Worm (Caenorhabditis elegans) whole organism, young adult: ENCODE results near the gene srh-131.
A peak's percentile ranks its signal among the peaks of the same experiment; 100 is the strongest.

Experiments
- B0019.2 ChIP-seq: fragments of 200-800 bp; sonication (Bioruptor generic); conservative IDR thresholded peaks from 2 replicates; pipeline ENCODE4 v1.3.6; 2022; ENCODE audit warnings: missing genetic modification reagents, missing genetic modification characterization, missing compliant biosample characterization
- F37B4.10 ChIP-seq: fragments of 200-800 bp; sonication (Bioruptor generic); IDR thresholded peaks from 2 replicates; pipeline ENCODE4 v1.3.6; 2022; ENCODE audit warnings: missing genetic modification characterization, missing compliant biosample characterization
- F57A8.1 ChIP-seq: fragments of 200-800 bp; sonication (Bioruptor generic); optimal IDR thresholded peaks from 2 replicates; lab custom pipeline; 2018; ENCODE audit warnings: mild to moderate bottlenecking, missing genetic modification characterization, moderate library complexity, missing compliant biosample characterization
- Y79H2A.3 ChIP-seq: fragments of 200-800 bp; sonication (Bioruptor generic); conservative IDR thresholded peaks from 2 replicates; pipeline ENCODE4 v1.3.6; 2022; ENCODE audit warnings: missing genetic modification reagents, missing genetic modification characterization, missing compliant biosample characterization
- ama-1 ChIP-seq, 3 experiments: fragments of 150-350 bp in 1 of 3; sonication (generic microtip) in 2 of 3; optimal IDR thresholded peaks; 2 replicates each; lab custom pipeline; 2014 to 2018; ENCODE audit warnings: missing biosample characterization in 2 of 3, missing genetic modification characterization in 2 of 3, missing genetic modification reagents in 2 of 3
- attf-5 ChIP-seq: fragments of 200-800 bp; sonication (Bioruptor generic); optimal IDR thresholded peaks from 2 replicates; lab custom pipeline; 2018; ENCODE audit warnings: mild to moderate bottlenecking, missing genetic modification characterization, missing compliant biosample characterization
- cebp-1 ChIP-seq, 2 experiments: fragments of 200-800 bp in 1 of 2; sonication (Bioruptor generic) in 1 of 2; sonication (generic microtip) in 1 of 2; IDR thresholded peaks in 1 of 2; optimal IDR thresholded peaks in 1 of 2; 2 replicates each; pipeline versions ENCODE4 v1.3.6 to Lab custom; 2017 to 2022; ENCODE audit warnings: missing compliant biosample characterization in 2 of 2, missing genetic modification characterization in 2 of 2, mild to moderate bottlenecking in 1 of 2, missing genetic modification reagents in 1 of 2, moderate library complexity in 1 of 2
- ceh-58 ChIP-seq: fragments of 200-800 bp; sonication (Bioruptor generic); IDR thresholded peaks from 2 replicates; pipeline ENCODE4 v1.3.6; 2022; ENCODE audit warnings: missing genetic modification characterization, missing compliant biosample characterization
- ceh-91 ChIP-seq: fragments of 200-800 bp; sonication (Bioruptor generic); IDR thresholded peaks from 2 replicates; pipeline ENCODE4 v1.3.6; 2022; ENCODE audit warnings: missing genetic modification reagents, missing genetic modification characterization, missing compliant biosample characterization
- die-1 ChIP-seq: sonication (generic microtip); optimal IDR thresholded peaks from 2 replicates; lab custom pipeline; 2016; ENCODE audit warnings: missing genotype, mild to moderate bottlenecking, missing genetic modification characterization, missing compliant biosample characterization
- dox-1 ChIP-seq: fragments of 200-800 bp; sonication (Bioruptor generic); IDR thresholded peaks from 2 replicates; pipeline ENCODE4 v1.3.6; 2022; ENCODE audit warnings: missing genetic modification reagents, missing genetic modification characterization, missing compliant biosample characterization
- dpl-1 ChIP-seq: fragments of 150-350 bp; optimal IDR thresholded peaks from 2 replicates; lab custom pipeline; 2014; ENCODE audit warnings: missing biosample characterization, missing genetic modification reagents, missing genetic modification characterization
- ekl-4 ChIP-seq: fragments of 200-800 bp; sonication (Bioruptor generic); IDR thresholded peaks from 2 replicates; pipeline ENCODE4 v1.3.6; 2022; ENCODE audit warnings: missing genetic modification reagents, missing genetic modification characterization, missing compliant biosample characterization
- ets-4 ChIP-seq: fragments of 200-800 bp; sonication (Bioruptor generic); optimal IDR thresholded peaks from 2 replicates; lab custom pipeline; 2018; ENCODE audit warnings: mild to moderate bottlenecking, missing genetic modification characterization, missing compliant biosample characterization
- fkh-3 ChIP-seq: sonication (generic microtip); optimal IDR thresholded peaks from 2 replicates; lab custom pipeline; 2016; ENCODE audit warnings: mild to moderate bottlenecking, missing genetic modification characterization, missing compliant biosample characterization
- hmg-1.2 ChIP-seq: fragments of 200-800 bp; sonication (Bioruptor generic); IDR thresholded peaks from 2 replicates; pipeline ENCODE4 v1.3.6; 2022; ENCODE audit warnings: missing genetic modification reagents, missing genetic modification characterization, missing compliant biosample characterization
- lag-1 ChIP-seq: fragments of 200-800 bp; sonication (Bioruptor generic); IDR thresholded peaks from 2 replicates; pipeline ENCODE4 v1.3.6; 2022; ENCODE audit warnings: missing genetic modification reagents, missing genetic modification characterization, missing compliant biosample characterization
- let-526 ChIP-seq: fragments of 200-800 bp; sonication (Bioruptor generic); IDR thresholded peaks from 2 replicates; pipeline ENCODE4 v1.3.6; 2022; ENCODE audit warnings: missing genetic modification reagents, missing genetic modification characterization, missing compliant biosample characterization
- lin-26 ChIP-seq: fragments of 200-800 bp; sonication (Bioruptor generic); IDR thresholded peaks from 2 replicates; pipeline ENCODE4 v1.3.6; 2022; ENCODE audit warnings: missing genetic modification reagents, missing genetic modification characterization, missing compliant biosample characterization
- lin-40 ChIP-seq: sonication (generic microtip); optimal IDR thresholded peaks from 2 replicates; lab custom pipeline; 2016; ENCODE audit warnings: missing genetic modification characterization, mild to moderate bottlenecking, missing compliant biosample characterization, missing genotype, missing genetic modification reagents
- lir-1 ChIP-seq: fragments of 200-800 bp; sonication (Bioruptor generic); conservative IDR thresholded peaks from 2 replicates; pipeline ENCODE4 v1.3.6; 2022; ENCODE audit warnings: missing genetic modification reagents, missing genetic modification characterization, missing compliant biosample characterization
- lsy-27 ChIP-seq: sonication (generic microtip); optimal IDR thresholded peaks from 2 replicates; lab custom pipeline; 2017; ENCODE audit warnings: missing genetic modification characterization, mild to moderate bottlenecking, missing compliant biosample characterization, antibody characterized with exemption, missing genotype, borderline replicate concordance; ENCODE audit not compliant: insufficient read depth
- mcd-1 ChIP-seq: fragments of 200-800 bp; sonication (Bioruptor generic); IDR thresholded peaks from 2 replicates; pipeline ENCODE4 v1.3.6; 2022; ENCODE audit warnings: missing genetic modification reagents, missing genetic modification characterization, missing compliant biosample characterization
- mxl-1 ChIP-seq: sonication (generic microtip); optimal IDR thresholded peaks from 2 replicates; lab custom pipeline; 2016; ENCODE audit warnings: missing genetic modification characterization, missing compliant biosample characterization
- nfya-2 ChIP-seq: fragments of 200-800 bp; sonication (Bioruptor generic); IDR thresholded peaks from 2 replicates; pipeline ENCODE4 v1.3.6; 2022; ENCODE audit warnings: missing genetic modification reagents, missing genetic modification characterization, missing compliant biosample characterization
- nhr-120 ChIP-seq: fragments of 200-800 bp; sonication (Bioruptor generic); IDR thresholded peaks from 2 replicates; pipeline ENCODE4 v1.3.6; 2022; ENCODE audit warnings: missing genetic modification characterization, missing compliant biosample characterization
- nhr-179 ChIP-seq: sonication (generic microtip); optimal IDR thresholded peaks from 2 replicates; lab custom pipeline; 2016; ENCODE audit warnings: mild to moderate bottlenecking, missing genetic modification characterization, missing compliant biosample characterization
- nhr-80 ChIP-seq: sonication (generic microtip); optimal IDR thresholded peaks from 2 replicates; lab custom pipeline; 2016; ENCODE audit warnings: missing genetic modification characterization, missing compliant biosample characterization
- repo-1 ChIP-seq: sonication (generic microtip); optimal IDR thresholded peaks from 2 replicates; lab custom pipeline; 2017; ENCODE audit warnings: mild to moderate bottlenecking, missing genetic modification characterization, missing compliant biosample characterization
- rpc-1 ChIP-seq, 2 experiments: fragments of 150-350 bp in 1 of 2; sonication (generic microtip) in 1 of 2; optimal IDR thresholded peaks; 2 replicates each; lab custom pipeline; 2014 to 2018; ENCODE audit warnings: missing biosample characterization in 1 of 2, missing genetic modification characterization in 1 of 2, missing genetic modification reagents in 1 of 2, missing genotype in 1 of 2
- sdz-38 ChIP-seq: sonication (generic microtip); optimal IDR thresholded peaks from 2 replicates; lab custom pipeline; 2016; ENCODE audit warnings: missing genotype, missing genetic modification characterization, missing compliant biosample characterization
- sea-2 ChIP-seq: fragments of 200-800 bp; sonication (Bioruptor generic); IDR thresholded peaks from 2 replicates; pipeline ENCODE4 v1.3.6; 2022; ENCODE audit warnings: missing genetic modification characterization, missing compliant biosample characterization
- snpc-4 ChIP-seq, 5 experiments: fragments of 150-350 bp in 1 of 5; sonication (generic microtip) in 4 of 5; optimal IDR thresholded peaks; 2 replicates each; lab custom pipeline; 2014 to 2018; ENCODE audit warnings: missing genetic modification characterization in 5 of 5, missing biosample characterization in 3 of 5, antibody characterized with exemption in 2 of 5, mild to moderate bottlenecking in 2 of 5, missing compliant biosample characterization in 2 of 5, missing genotype in 2 of 5, moderate library complexity in 2 of 5, missing genetic modification reagents in 1 of 5
- tbp1 ChIP-seq: fragments of 200-800 bp; sonication (Bioruptor generic); optimal IDR thresholded peaks from 2 replicates; lab custom pipeline; 2018; ENCODE audit warnings: mild to moderate bottlenecking, missing genetic modification characterization, missing compliant biosample characterization
- tbx-9 ChIP-seq: sonication (generic microtip); optimal IDR thresholded peaks from 2 replicates; lab custom pipeline; 2016; ENCODE audit warnings: borderline replicate concordance, missing genetic modification characterization, inconsistent platforms, missing compliant biosample characterization
- unc-130 ChIP-seq: sonication (generic microtip); optimal IDR thresholded peaks from 2 replicates; lab custom pipeline; 2016; ENCODE audit warnings: missing genetic modification reagents, missing genetic modification characterization, missing compliant biosample characterization
- xnd-1 ChIP-seq: sonication (generic microtip); optimal IDR thresholded peaks from 2 replicates; lab custom pipeline; 2016; ENCODE audit warnings: missing genotype, missing genetic modification reagents, missing genetic modification characterization, missing compliant biosample characterization
- zim-3 ChIP-seq: sonication (generic microtip); optimal IDR thresholded peaks from 2 replicates; lab custom pipeline; 2017; ENCODE audit warnings: mild to moderate bottlenecking, missing genetic modification characterization, moderate library complexity, missing compliant biosample characterization
- ztf-18 ChIP-seq: sonication (generic microtip); optimal IDR thresholded peaks from 2 replicates; lab custom pipeline; 2016; ENCODE audit warnings: missing genotype, mild to moderate bottlenecking, missing genetic modification characterization, missing compliant biosample characterization
- ztf-22 ChIP-seq: fragments of 200-800 bp; sonication (Bioruptor generic); optimal IDR thresholded peaks from 2 replicates; lab custom pipeline; 2018; ENCODE audit warnings: mild to moderate bottlenecking, missing genetic modification characterization, moderate library complexity, missing compliant biosample characterization
- ztf-26 ChIP-seq: sonication (generic microtip); optimal IDR thresholded peaks from 2 replicates; lab custom pipeline; 2017; ENCODE audit warnings: missing genetic modification characterization, missing compliant biosample characterization
- ztf-28 ChIP-seq: fragments of 200-800 bp; sonication (Bioruptor generic); IDR thresholded peaks from 2 replicates; pipeline ENCODE4 v1.3.6; 2022; ENCODE audit warnings: missing genetic modification reagents, missing genetic modification characterization, missing compliant biosample characterization
- ztf-6 ChIP-seq: fragments of 200-800 bp; sonication (Bioruptor generic); IDR thresholded peaks from 2 replicates; pipeline ENCODE4 v1.3.6; 2022; ENCODE audit warnings: missing genetic modification reagents, missing genetic modification characterization, missing compliant biosample characterization

srh-131 gene

DNA sequence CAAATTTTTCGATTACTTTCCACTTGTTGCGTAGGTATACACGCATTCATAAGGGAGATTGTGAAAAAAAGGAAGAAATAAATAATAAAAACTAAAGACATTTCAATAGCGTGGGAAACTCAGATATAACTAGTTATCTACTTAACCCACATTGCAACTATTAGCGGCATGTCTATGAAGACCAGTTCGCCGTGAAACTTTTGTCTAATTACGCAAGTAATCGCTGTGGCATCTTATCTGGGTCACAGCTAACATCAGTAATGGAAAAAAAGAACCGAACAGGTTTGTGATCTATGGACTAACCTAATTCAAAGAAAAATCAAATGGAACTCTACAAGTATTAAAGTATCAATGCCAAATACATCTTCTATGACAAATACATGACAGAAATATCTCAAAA, 7.9 kb downstream of the srh-131 start, which contains the start of gene clec-241:
clec-241 (minus strand) TSS at position 101 of the 400 bp plus-strand sequence.
- no peak for TF ChIP-seq lin-26 (GFP tag; lab: Robert Waterston, UW)
- no peak for TF ChIP-seq dox-1 (GFP tag; lab: Robert Waterston, UW)
- TF ChIP-seq fkh-3 (tag; lab: Kevin White, UChicago), result no peak
- no peak for TF ChIP-seq xnd-1 (tag; lab: Kevin White, UChicago)
- no peak for TF ChIP-seq nhr-80
- TF ChIP-seq die-1, result no peak
- TF ChIP-seq mxl-1, result no peak
- no peak for TF ChIP-seq ztf-26 (tag; lab: Kevin White, UChicago)

DNA sequence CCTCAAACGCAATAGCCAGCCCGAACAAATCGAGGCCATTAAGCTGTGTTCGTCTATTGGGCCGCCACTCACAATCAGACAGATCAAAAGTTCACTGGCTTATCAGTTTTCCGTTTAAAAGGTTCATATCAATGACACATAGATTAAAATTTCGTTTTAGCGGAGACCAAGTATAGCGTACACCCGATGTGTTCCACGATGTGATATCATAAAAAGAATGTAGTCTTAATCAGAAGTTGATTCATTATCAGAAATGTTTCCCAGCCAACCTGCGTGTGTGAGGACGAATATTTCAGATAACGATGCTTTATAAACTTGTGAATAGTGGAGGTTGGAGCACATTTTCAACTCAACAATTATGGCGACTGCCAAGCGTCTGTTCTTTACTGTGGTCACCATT, 8.8 kb downstream of the srh-131 start, which contains the start of gene clc-13:
clc-13 (plus strand) TSS at position 359 of the 400 bp plus-strand sequence.
- TF ChIP-seq dox-1 (GFP tag; lab: Robert Waterston, UW), result 0 out of 2 replicates have a peak, but pooled peaks have one; percentile 28
- TF ChIP-seq ets-4, result peak; percentile 20
- peak; percentile 44 for TF ChIP-seq nhr-80
- no peak for TF ChIP-seq B0019.2 (GFP tag; lab: Robert Waterston, UW)

DNA sequence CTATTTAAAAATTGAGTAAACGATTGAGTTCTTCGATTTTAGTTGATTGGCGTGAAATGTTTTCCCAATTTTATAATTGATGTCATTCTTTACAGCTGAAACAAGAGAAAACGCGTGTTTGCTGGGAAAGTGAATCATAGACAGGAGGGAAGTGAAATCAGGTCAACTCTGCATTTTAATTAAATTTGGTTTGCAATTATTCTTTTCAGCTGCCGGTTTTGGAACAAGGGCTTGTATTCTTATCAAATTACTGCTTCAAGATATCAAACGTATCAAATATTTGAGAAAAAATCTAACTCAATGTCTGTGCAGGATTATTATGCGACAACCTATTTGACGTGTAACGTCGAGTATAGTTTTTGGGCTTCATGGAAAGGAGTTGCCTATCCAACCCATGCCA, 11.5 kb downstream of the srh-131 start, which contains the start of gene srh-97:
srh-97 (plus strand) TSS at position 301 of the 400 bp plus-strand sequence.
- TF ChIP-seq ceh-58 (GFP tag; lab: Robert Waterston, UW), result no peak
- no peak for TF ChIP-seq lag-1
- no peak for TF ChIP-seq tbx-9
- TF ChIP-seq lin-40, result no peak
- TF ChIP-seq nhr-179 (tag; lab: Kevin White, UChicago), result no peak
- no peak for TF ChIP-seq ama-1 (optimal IDR thresholded peaks at IDR 0.05; lab: Kevin White, UChicago)
- TF ChIP-seq ama-1 (GFP tag; optimal IDR thresholded peaks at IDR 0.05; lab: Kevin White, UChicago), result no peak
- TF ChIP-seq nfya-2 (GFP tag; lab: Robert Waterston, UW), result no peak
- no peak for TF ChIP-seq nhr-120 (GFP tag; lab: Robert Waterston, UW)
- no peak for TF ChIP-seq Y79H2A.3 (GFP tag; lab: Robert Waterston, UW)
- TF ChIP-seq ztf-22 (GFP tag; lab: Kevin White, UChicago), result no peak
- TF ChIP-seq nhr-80, result no peak
- TF ChIP-seq rpc-1 (optimal IDR thresholded peaks at IDR 0.05; lab: Kevin White, UChicago), result no peak
- TF ChIP-seq rpc-1 (tag; optimal IDR thresholded peaks at IDR 0.05; lab: Kevin White, UChicago), result no peak
- no peak for TF ChIP-seq ztf-28 (GFP tag; lab: Robert Waterston, UW)
- no peak for TF ChIP-seq snpc-4 (GFP tag; optimal IDR thresholded peaks at IDR 0.05; lab: Kevin White, UChicago)
- TF ChIP-seq snpc-4 (tag; optimal IDR thresholded peaks at IDR 0.05; lab: Kevin White, UChicago), result no peak
- no peak for TF ChIP-seq mcd-1 (GFP tag; lab: Robert Waterston, UW)
- TF ChIP-seq lir-1 (GFP tag; lab: Robert Waterston, UW), result no peak
- no peak for TF ChIP-seq cebp-1 (GFP tag; IDR thresholded peaks at IDR 0.05; lab: Robert Waterston, UW)
- TF ChIP-seq cebp-1 (tag; optimal IDR thresholded peaks at IDR 0.05; lab: Kevin White, UChicago), result no peak
- no peak for TF ChIP-seq sea-2
- TF ChIP-seq F37B4.10 (GFP tag; lab: Robert Waterston, UW), result no peak
- no peak for TF ChIP-seq ztf-18

DNA sequence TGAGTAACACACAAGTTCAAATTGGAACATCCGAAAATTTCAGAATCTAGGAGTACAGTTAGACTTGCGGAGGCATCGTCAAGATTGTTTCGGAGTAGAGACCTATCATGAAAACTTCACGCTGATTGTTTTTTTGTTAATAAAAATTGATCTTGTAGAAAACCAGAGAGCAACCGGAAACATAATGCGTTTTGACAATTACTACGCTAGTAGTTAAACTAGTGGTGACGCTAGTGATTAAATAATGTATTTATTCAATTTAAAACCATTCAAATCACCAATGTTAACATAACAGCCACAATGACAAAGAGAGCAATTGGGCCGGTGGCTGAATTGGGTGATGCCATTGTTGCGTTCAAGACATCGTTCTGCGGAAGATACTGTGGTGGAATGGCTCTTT, 14.4 kb downstream of the srh-131 start, which contains the start of gene F49H6.17:
F49H6.17 (plus strand) TSS at position 301 of the 400 bp plus-strand sequence.
- TF ChIP-seq ztf-6 (GFP tag; lab: Robert Waterston, UW) (no peak), tbp1 (GFP tag; lab: Kevin White, UChicago) (no peak), lsy-27 (tag; lab: Kevin White, UChicago) (no peak), let-526 (no peak), ceh-91 (GFP tag; lab: Robert Waterston, UW) (no peak), lin-40 (no peak), repo-1 (no peak), xnd-1 (tag; lab: Kevin White, UChicago) (no peak), attf-5 (GFP tag; lab: Kevin White, UChicago) (no peak), dpl-1 (GFP tag; lab: Kevin White, UChicago) (no peak), fkh-3 (tag; lab: Kevin White, UChicago) (no peak), sdz-38 (no peak), ets-4 (no peak), lag-1 (no peak), unc-130 (no peak), zim-3 (tag; lab: Kevin White, UChicago) (no peak), hmg-1.2 (no peak), F57A8.1 (no peak), ekl-4 (GFP tag; lab: Robert Waterston, UW) (no peak), cebp-1 (GFP tag; IDR thresholded peaks at IDR 0.05; lab: Robert Waterston, UW) (no peak), cebp-1 (tag; optimal IDR thresholded peaks at IDR 0.05; lab: Kevin White, UChicago) (no peak)
